Worm (Caenorhabditis elegans): Measurements from ENCODE around the gene fbxb-85.

DNA sequence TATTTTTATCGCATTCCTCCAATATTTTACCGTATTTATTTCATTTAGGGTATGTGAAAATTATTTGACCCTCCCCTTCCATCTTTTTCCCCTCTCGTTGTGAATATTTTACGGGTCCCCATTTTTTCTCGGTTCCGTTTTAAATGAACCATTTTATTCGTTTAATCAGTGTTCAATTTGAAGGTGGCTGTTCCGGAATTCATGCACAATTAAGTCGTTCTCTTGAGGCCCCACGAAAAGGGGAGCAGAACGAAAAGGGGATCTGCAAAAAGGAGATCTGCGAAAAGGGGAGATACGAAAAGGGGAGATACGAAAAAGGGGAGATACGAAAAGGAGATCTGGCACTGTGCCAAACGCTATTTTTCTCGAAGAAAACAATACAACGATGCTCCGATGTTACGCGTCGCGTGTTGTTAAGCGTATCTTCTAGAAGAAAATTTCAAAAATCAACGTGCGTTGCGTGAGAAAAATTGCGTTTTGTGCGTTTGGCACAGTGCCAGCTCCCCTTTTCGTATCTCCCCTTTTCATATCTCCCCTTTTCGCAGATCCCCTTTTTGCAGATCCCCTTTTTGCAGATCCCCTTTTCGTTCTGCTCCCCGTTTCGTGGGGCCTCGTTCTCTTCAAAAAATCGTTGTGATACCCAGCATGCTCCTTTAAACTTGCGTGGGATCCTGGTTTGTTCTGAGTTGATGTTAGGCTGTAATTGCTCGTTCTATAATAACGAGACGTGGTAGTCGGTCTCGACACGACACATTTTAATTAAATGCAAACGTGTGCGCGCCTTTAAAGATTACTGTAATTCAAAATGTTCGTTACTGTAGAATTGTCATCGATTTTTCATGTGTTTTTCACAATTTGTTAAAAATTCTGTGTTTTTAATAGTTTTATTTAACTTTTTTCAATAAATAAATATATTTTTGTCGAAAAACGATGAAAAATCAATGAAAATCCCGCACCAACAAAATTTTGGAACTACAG, 37.6 kb downstream of the fbxb-85 start:
- TF ChIP-seq ztf-23 (GFP tag; IDR thresholded peaks at IDR 0.05): peak; percentile 60; the same call in 1 of the 2 replicates
- peak; percentile 44 for TF ChIP-seq ref-1 (GFP tag; conservative IDR thresholded peaks at IDR 0.05)
